Worm (Caenorhabditis elegans) whole organism, midembryonic: ENCODE measurements around the gene mgrn-1.

Experiments used
- klf-2 ChIP-seq: fragments of 200-800 bp; sonication (Bioruptor generic); conservative IDR thresholded peaks from 2 replicates; pipeline ENCODE4 v1.3.6; 2022; ENCODE audit warnings: missing genetic modification reagents, missing genetic modification characterization, missing compliant biosample characterization
- ztf-23 ChIP-seq: fragments of 200-800 bp; sonication (Bioruptor generic); IDR thresholded peaks from 2 replicates; pipeline ENCODE4 v1.3.6; 2022; ENCODE audit warnings: missing genetic modification reagents, missing genetic modification characterization, missing compliant biosample characterization
- ztf-29 ChIP-seq: fragments of 200-800 bp; sonication (Bioruptor generic); IDR thresholded peaks from 2 replicates; pipeline ENCODE4 v1.3.6; 2022; ENCODE audit warnings: missing genetic modification reagents, missing genetic modification characterization, missing compliant biosample characterization

ce11 chrX:14334151-14334550 is 22.7 kb upstream of the mgrn-1 start:
- TF ChIP-seq klf-2 (GFP tag; lab: Robert Waterston, UW), result no peak
- TF ChIP-seq ztf-23 (GFP tag; lab: Robert Waterston, UW), result no peak
- TF ChIP-seq ztf-29, result no peak
